Fruit fly (Drosophila melanogaster) whole organism, prepupa: ENCODE data around the gene spdo.

ENCODE experiments used
- CG11294 ChIP-seq: fragments of 200-800 bp; sonication (Bioruptor generic); IDR thresholded peaks from 2 replicates; pipeline ENCODE4 v1.3.6; 2022; ENCODE audit warnings: missing biosample characterization, missing genetic modification characterization
- CG11902 ChIP-seq: fragments of 200-800 bp; sonication (Bioruptor generic); optimal IDR thresholded peaks from 3 replicates; lab custom pipeline; 2016; ENCODE audit warnings: missing biosample characterization, missing genetic modification characterization
- CG3919 ChIP-seq: fragments of 200-800 bp; sonication (Bioruptor generic); optimal IDR thresholded peaks from 3 replicates; lab custom pipeline; 2016; ENCODE audit warnings: missing biosample characterization, missing genetic modification characterization
- CG4318 ChIP-seq: fragments of 200-800 bp; sonication (Bioruptor generic); optimal IDR thresholded peaks from 3 replicates; lab custom pipeline; 2017; ENCODE audit warnings: missing biosample characterization, mild to moderate bottlenecking, missing genetic modification characterization
- CG8119 ChIP-seq: fragments of 200-800 bp; sonication (Bioruptor generic); IDR thresholded peaks from 3 replicates; pipeline ENCODE4 v1.3.6; 2022; ENCODE audit warnings: missing biosample characterization, missing genetic modification characterization
- CG8319 ChIP-seq: fragments of 200-800 bp; sonication (Bioruptor generic); optimal IDR thresholded peaks from 3 replicates; lab custom pipeline; 2016; ENCODE audit warnings: missing biosample characterization, missing genetic modification characterization
- OdsH ChIP-seq: fragments of 200-800 bp; sonication (Bioruptor generic); optimal IDR thresholded peaks from 3 replicates; lab custom pipeline; 2016; ENCODE audit warnings: missing biosample characterization, missing genetic modification characterization
- Sox102F ChIP-seq: fragments of 200-800 bp; sonication (Bioruptor generic); optimal IDR thresholded peaks from 2 replicates; lab custom pipeline; 2016; ENCODE audit warnings: missing biosample characterization, mild to moderate bottlenecking, missing genetic modification characterization
- dac ChIP-seq: fragments of 200-800 bp; sonication (Bioruptor generic); optimal IDR thresholded peaks from 2 replicates; lab custom pipeline; 2017; ENCODE audit warnings: missing biosample characterization, mild to moderate bottlenecking, missing genetic modification characterization
- fd59A ChIP-seq: fragments of 200-800 bp; sonication (Bioruptor generic); optimal IDR thresholded peaks from 2 replicates; lab custom pipeline; 2017; ENCODE audit warnings: missing biosample characterization, mild to moderate bottlenecking, missing genetic modification characterization, missing genetic modification reagents
- net ChIP-seq: fragments of 200-800 bp; sonication (Bioruptor generic); optimal IDR thresholded peaks from 3 replicates; lab custom pipeline; 2016; ENCODE audit warnings: missing biosample characterization, missing genetic modification characterization
- svp ChIP-seq: fragments of 200-800 bp; sonication (Bioruptor generic); peaks from one replicate; lab custom pipeline; 2016; ENCODE audit warnings: missing biosample characterization, missing genetic modification characterization

DNA sequence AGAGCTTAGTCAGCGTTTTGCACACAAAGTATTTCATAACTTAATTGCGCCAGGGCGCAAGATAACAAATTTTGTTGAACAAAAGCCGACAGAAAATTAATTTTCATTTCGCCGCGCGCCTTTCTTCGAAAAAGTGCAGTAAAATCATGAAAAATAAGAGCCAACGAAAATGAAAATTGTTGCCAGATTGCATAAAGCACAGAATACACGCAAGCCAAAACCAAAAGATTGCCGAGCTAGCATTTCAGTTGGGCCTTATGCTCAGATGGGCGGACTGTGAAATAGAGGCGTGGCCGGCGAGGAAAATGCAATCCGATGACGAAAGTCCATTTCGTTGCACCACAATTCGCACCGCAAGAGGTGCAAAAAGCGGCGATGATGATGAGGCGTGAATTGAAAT is 5.8 kb upstream of the spdo start:
- TF ChIP-seq OdsH: no peak
- TF ChIP-seq svp (GFP tag; lab: Kevin White, UChicago): no peak
- TF ChIP-seq CG11294 (GFP tag; lab: Robert Waterston, UW): no peak
- TF ChIP-seq dac (GFP tag; lab: Kevin White, UChicago): no peak
- no peak for TF ChIP-seq CG11902
- TF ChIP-seq net (GFP tag; lab: Kevin White, UChicago): no peak
- no peak for TF ChIP-seq Sox102F (GFP tag; lab: Kevin White, UChicago)
- no peak for TF ChIP-seq fd59A (GFP tag; lab: Kevin White, UChicago)
- TF ChIP-seq CG3919 (GFP tag; lab: Kevin White, UChicago): no peak
- no peak for TF ChIP-seq CG8119 (GFP tag; lab: Robert Waterston, UW)
- no peak for TF ChIP-seq CG8319 (GFP tag; lab: Kevin White, UChicago)
- TF ChIP-seq CG4318 (GFP tag; lab: Kevin White, UChicago): no peak
